Worm (Caenorhabditis elegans) whole organism, L4/young adult: ENCODE results near the gene nhr-193.
"Not testable (repeated sequence)": the region's sequence is repeated elsewhere in the genome, so short reads cannot be mapped to it uniquely, and the experiment has no call there.

Source experiments
- W03F9.2 ChIP-seq: fragments of 150-350 bp; optimal IDR thresholded peaks from 2 replicates; lab custom pipeline; 2014; ENCODE audit warnings: missing biosample characterization, missing genetic modification characterization
- dao-5 ChIP-seq: sonication (generic microtip); optimal IDR thresholded peaks from 2 replicates; lab custom pipeline; 2016; ENCODE audit warnings: missing genotype, missing genetic modification characterization, moderate library complexity, missing compliant biosample characterization
- him-1 ChIP-seq: sonication (generic microtip); optimal IDR thresholded peaks from 2 replicates; lab custom pipeline; 2016; ENCODE audit warnings: missing genotype, missing genetic modification reagents, missing genetic modification characterization, missing compliant biosample characterization

ce11 chrV:16338287-16339092 is 3.6 kb upstream of the nhr-193 start, which contains the start of gene slc-9B.2:
- not testable (repeated sequence) for TF ChIP-seq him-1, dao-5, W03F9.2 (tag; lab: Kevin White, UChicago)
